Worm (Caenorhabditis elegans): ENCODE measurements around the gene K10H10.12.
A peak's percentile ranks its signal among the peaks of the same experiment; 100 is the strongest.

K10H10.12 gene

ce11 chrII:14506245-14506644 lies at the start of gene K10H10.12:
Gene K10H10.12, minus strand, starts transcription at chrII:14506345.
- TF ChIP-seq B0310.2 (tag; optimal IDR thresholded peaks at IDR 0.05) (no peak), hmg-4 (GFP tag; optimal IDR thresholded peaks at IDR 0.05) (no peak), tra-4 (tag; optimal IDR thresholded peaks at IDR 0.05) (no peak), F13C5.2 (tag; optimal IDR thresholded peaks at IDR 0.05) (no peak), ceh-36 (tag; optimal IDR thresholded peaks at IDR 0.05) (no peak), ama-1 (optimal IDR thresholded peaks at IDR 0.05) (no peak), ets-7 (tag; optimal IDR thresholded peaks at IDR 0.05) (no peak), scrt-1 (GFP tag; IDR thresholded peaks at IDR 0.05) (no peak), pes-1 (GFP tag; IDR thresholded peaks at IDR 0.05) (no peak)

- TF ChIP-seq flt-1 (GFP tag; IDR thresholded peaks at IDR 0.05) = no peak
- TF ChIP-seq ama-1 (optimal IDR thresholded peaks at IDR 0.05) = no peak
- TF ChIP-seq tbx-37 (GFP tag; conservative IDR thresholded peaks at IDR 0.05) = no peak
- TF ChIP-seq sea-1 (GFP tag; conservative IDR thresholded peaks at IDR 0.05) = no peak
- TF ChIP-seq pes-1 (GFP tag; IDR thresholded peaks at IDR 0.05) = no peak
Measured at ce11 chrII:14555019-14555418, 48.9 kb upstream of the K10H10.12 start.

- no peak for TF ChIP-seq aly-1 (tag; optimal IDR thresholded peaks at IDR 0.05)
- no peak for TF ChIP-seq ceh-36 (tag; optimal IDR thresholded peaks at IDR 0.05)
- no peak for TF ChIP-seq ceh-13 (GFP tag; optimal IDR thresholded peaks at IDR 0.05)
- TF ChIP-seq hnd-1 (tag; optimal IDR thresholded peaks at IDR 0.05) = no peak
- no peak for TF ChIP-seq ets-7 (tag; optimal IDR thresholded peaks at IDR 0.05)
- TF ChIP-seq ama-1 (optimal IDR thresholded peaks at IDR 0.05) = no peak
- no peak for TF ChIP-seq sea-1 (GFP tag; conservative IDR thresholded peaks at IDR 0.05)
- no peak for TF ChIP-seq pes-1 (GFP tag; IDR thresholded peaks at IDR 0.05)
Measured at ce11 chrII:14550613-14551012, 44.5 kb upstream of the K10H10.12 start, which contains the start of gene nlp-41. Gene nlp-41, plus strand, starts transcription at chrII:14550913.

ce11 chrII:14548691-14549090 lies 42.5 kb upstream of the K10H10.12 start, which contains the start of gene gcy-29:
Gene gcy-29, minus strand, starts transcription at chrII:14548791.
- TF ChIP-seq ama-1 (optimal IDR thresholded peaks at IDR 0.05) (no peak), flt-1 (GFP tag; IDR thresholded peaks at IDR 0.05) (no peak), ets-7 (tag; optimal IDR thresholded peaks at IDR 0.05) (no peak), ceh-13 (GFP tag; optimal IDR thresholded peaks at IDR 0.05) (no peak), scrt-1 (GFP tag; IDR thresholded peaks at IDR 0.05) (no peak), hnd-1 (tag; optimal IDR thresholded peaks at IDR 0.05) (no peak), aly-1 (tag; optimal IDR thresholded peaks at IDR 0.05) (no peak), pes-1 (GFP tag; IDR thresholded peaks at IDR 0.05) (no peak), tbx-37 (GFP tag; conservative IDR thresholded peaks at IDR 0.05) (no peak), sea-1 (GFP tag; conservative IDR thresholded peaks at IDR 0.05) (no peak)

ce11 chrII:14540551-14540950 lies 34.4 kb upstream of the K10H10.12 start:
- TF ChIP-seq B0310.2 (tag; optimal IDR thresholded peaks at IDR 0.05) (no peak), hnd-1 (tag; optimal IDR thresholded peaks at IDR 0.05) (no peak), tbx-37 (GFP tag; conservative IDR thresholded peaks at IDR 0.05) (no peak), tra-4 (tag; optimal IDR thresholded peaks at IDR 0.05) (no peak), sea-1 (GFP tag; conservative IDR thresholded peaks at IDR 0.05) (no peak), ceh-13 (GFP tag; optimal IDR thresholded peaks at IDR 0.05) (no peak), hmbx-1 (tag; optimal IDR thresholded peaks at IDR 0.05) (no peak), ceh-36 (tag; optimal IDR thresholded peaks at IDR 0.05) (no peak), aly-1 (tag; optimal IDR thresholded peaks at IDR 0.05) (no peak), flt-1 (GFP tag; IDR thresholded peaks at IDR 0.05) (no peak), tbx-11 (GFP tag; IDR thresholded peaks at IDR 0.05) (no peak), F13C5.2 (tag; optimal IDR thresholded peaks at IDR 0.05) (no peak), ets-7 (tag; optimal IDR thresholded peaks at IDR 0.05) (no peak)

- TF ChIP-seq pes-1 (GFP tag; IDR thresholded peaks at IDR 0.05) (no peak), hmbx-1 (tag; optimal IDR thresholded peaks at IDR 0.05) (no peak)
Measured at ce11 chrII:14537728-14538127, 31.6 kb upstream of the K10H10.12 start, which contains the start of the genes clec-147 and C04H5.7. Gene clec-147, minus strand, starts transcription at chrII:14537828. Gene C04H5.7, plus strand, starts transcription at chrII:14537946.

ce11 chrII:14534000-14534399 lies 27.9 kb upstream of the K10H10.12 start, which contains the start of gene C04H5.1:
Gene C04H5.1, plus strand, starts transcription at chrII:14534300.
- no peak for TF ChIP-seq tbx-37 (GFP tag; conservative IDR thresholded peaks at IDR 0.05)
- no peak for TF ChIP-seq ceh-13 (GFP tag; optimal IDR thresholded peaks at IDR 0.05)
- TF ChIP-seq pes-1 (GFP tag; IDR thresholded peaks at IDR 0.05) = no peak
- no peak for TF ChIP-seq tra-4 (tag; optimal IDR thresholded peaks at IDR 0.05)
- TF ChIP-seq scrt-1 (GFP tag; IDR thresholded peaks at IDR 0.05) = no peak
- TF ChIP-seq ets-7 (tag; optimal IDR thresholded peaks at IDR 0.05) = no peak
- TF ChIP-seq hmg-4 (GFP tag; optimal IDR thresholded peaks at IDR 0.05) = no peak
- no peak for TF ChIP-seq hnd-1 (tag; optimal IDR thresholded peaks at IDR 0.05)
- TF ChIP-seq tbx-11 (GFP tag; IDR thresholded peaks at IDR 0.05) = no peak
- no peak for TF ChIP-seq aly-1 (tag; optimal IDR thresholded peaks at IDR 0.05)

ce11 chrII:14528233-14528802 lies 22.2 kb upstream of the K10H10.12 start, which contains the start of the genes F57C2.5 and spat-1:
Gene F57C2.5, minus strand, starts transcription at chrII:14528239.
Gene spat-1, plus strand, starts transcription at chrII:14528752.
- TF ChIP-seq ceh-13 (GFP tag; optimal IDR thresholded peaks at IDR 0.05) (peak; percentile 38), hmg-4 (GFP tag; optimal IDR thresholded peaks at IDR 0.05) (no peak), aly-1 (tag; optimal IDR thresholded peaks at IDR 0.05) (no peak), F13C5.2 (tag; optimal IDR thresholded peaks at IDR 0.05) (peak; percentile 45), hmbx-1 (tag; optimal IDR thresholded peaks at IDR 0.05) (no peak), flt-1 (GFP tag; IDR thresholded peaks at IDR 0.05) (no peak), ceh-36 (tag; optimal IDR thresholded peaks at IDR 0.05) (no peak), sea-1 (GFP tag; conservative IDR thresholded peaks at IDR 0.05) (peak; percentile 41; the same call in 1 of the 2 replicates), ets-7 (tag; optimal IDR thresholded peaks at IDR 0.05) (peak; percentile 67), tbx-37 (GFP tag; conservative IDR thresholded peaks at IDR 0.05) (0 out of 2 replicates have a peak, but pooled peaks have one; percentile 41), pes-1 (GFP tag; IDR thresholded peaks at IDR 0.05) (peak; percentile 65), tbx-11 (GFP tag; IDR thresholded peaks at IDR 0.05) (no peak), hnd-1 (tag; optimal IDR thresholded peaks at IDR 0.05) (peak; percentile 19), B0310.2 (tag; optimal IDR thresholded peaks at IDR 0.05) (no peak), scrt-1 (GFP tag; IDR thresholded peaks at IDR 0.05) (0 out of 2 replicates have a peak, but pooled peaks have one; percentile 18), ama-1 (optimal IDR thresholded peaks at IDR 0.05) (no peak), tra-4 (tag; optimal IDR thresholded peaks at IDR 0.05) (peak; percentile 18)

Data from whole organism, early embryonic.